Worm (Caenorhabditis elegans) whole organism, midembryonic: ENCODE data around the gene Y27F2A.8.

ENCODE experiments used
- cog-1 ChIP-seq: sonication (generic microtip); optimal IDR thresholded peaks from 2 replicates; lab custom pipeline; 2016; ENCODE audit warnings: missing genetic modification characterization, missing compliant biosample characterization
- flt-1 ChIP-seq: fragments of 200-800 bp; sonication (Bioruptor generic); IDR thresholded peaks from 2 replicates; pipeline ENCODE4 v1.3.6; 2022; ENCODE audit warnings: missing genetic modification characterization, missing compliant biosample characterization

DNA sequence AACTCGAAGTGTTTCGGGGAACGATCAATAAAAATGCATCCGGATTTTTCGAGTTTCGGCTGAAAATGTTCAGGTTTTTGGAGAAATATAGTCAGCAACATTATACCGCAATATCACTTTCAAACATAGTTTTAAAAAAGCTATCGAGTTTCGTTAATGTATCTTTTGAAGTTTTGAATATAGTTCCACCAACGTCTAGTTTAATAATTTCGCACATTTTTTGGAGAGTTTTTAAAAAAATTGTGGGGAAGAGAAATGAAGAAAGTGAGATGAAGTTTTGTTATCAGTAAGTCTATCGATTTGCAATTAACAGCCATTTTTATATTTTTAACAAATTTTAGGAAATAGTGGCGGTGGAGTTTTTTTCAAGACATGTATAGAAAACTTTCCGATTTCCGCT, 42.2 kb downstream of the Y27F2A.8 start, which contains the start of gene ZC239.17:
- TF ChIP-seq flt-1 (GFP tag; lab: Robert Waterston, UW) (no peak), cog-1 (tag; lab: Kevin White, UChicago) (no peak)
